Worm (Caenorhabditis elegans) whole organism, L2 larva: ENCODE data around the gene hum-10.

Experiments used
- lin-11 ChIP-seq: fragments of 150-350 bp; sonication (generic microtip); optimal IDR thresholded peaks from 2 replicates; lab custom pipeline; 2014; ENCODE audit warnings: missing biosample characterization, missing genetic modification characterization, inconsistent platforms, mixed read lengths
- nhr-129 ChIP-seq: fragments of 150-350 bp; optimal IDR thresholded peaks from 2 replicates; lab custom pipeline; 2014; ENCODE audit warnings: missing biosample characterization, missing genetic modification characterization
- nhr-237 ChIP-seq: fragments of 150-350 bp; optimal IDR thresholded peaks from 2 replicates; lab custom pipeline; 2014; ENCODE audit warnings: missing biosample characterization, missing genetic modification characterization
- unc-39 ChIP-seq: fragments of 150-350 bp; optimal IDR thresholded peaks from 2 replicates; lab custom pipeline; 2014; ENCODE audit warnings: missing biosample characterization, missing genetic modification characterization
- ztf-1 ChIP-seq: fragments of 200-800 bp; sonication (Bioruptor generic); conservative IDR thresholded peaks from 2 replicates; pipeline ENCODE4 v1.3.6; 2022; ENCODE audit warnings: missing genetic modification characterization, missing compliant biosample characterization

- TF ChIP-seq nhr-129 (tag; lab: Kevin White, UChicago) (no peak), unc-39 (tag; lab: Kevin White, UChicago) (no peak), nhr-237 (no peak), lin-11 (tag; lab: Kevin White, UChicago) (no peak), ztf-1 (GFP tag; lab: Robert Waterston, UW) (no peak)
Observed at ce11 chrX:4769885-4770284, 12.2 kb downstream of the hum-10 start, which contains the start of gene npr-1.
